Fruit fly (Drosophila melanogaster) whole organism, embryonic: ENCODE results near the gene DEF8.
A peak's percentile ranks its signal among the peaks of the same experiment; 100 is the strongest.

Source experiments
- Bgb ChIP-seq: fragments of 200-800 bp; sonication (Bioruptor generic); IDR thresholded peaks from 2 replicates; pipeline ENCODE4 v1.3.6; 2022; ENCODE audit warnings: missing biosample characterization, missing genetic modification characterization; ENCODE audit not compliant: partially characterized antibody
- Bteb2 ChIP-seq: fragments of 200-800 bp; sonication (Bioruptor generic); optimal IDR thresholded peaks from 2 replicates; lab custom pipeline; 2016; ENCODE audit warnings: missing biosample characterization, missing genetic modification characterization
- CG10431 ChIP-seq: fragments of 200-800 bp; sonication (Bioruptor generic); optimal IDR thresholded peaks from 3 replicates; lab custom pipeline; 2018; ENCODE audit warnings: missing biosample characterization, mild to moderate bottlenecking, missing genetic modification characterization
- CG11247 ChIP-seq: fragments of 200-800 bp; sonication (Bioruptor generic); IDR thresholded peaks from 2 replicates; pipeline ENCODE4 v1.3.6; 2022; ENCODE audit warnings: missing biosample characterization, missing genetic modification characterization
- CG13296 ChIP-seq: fragments of 200-800 bp; sonication (Bioruptor generic); optimal IDR thresholded peaks from 3 replicates; lab custom pipeline; 2018; ENCODE audit warnings: missing biosample characterization, mild to moderate bottlenecking, missing genetic modification characterization
- CG1603 ChIP-seq: fragments of 200-800 bp; sonication (Bioruptor generic); optimal IDR thresholded peaks from 2 replicates; lab custom pipeline; 2019; ENCODE audit warnings: missing biosample characterization, mild to moderate bottlenecking, missing genetic modification characterization, moderate library complexity
- CG17612 ChIP-seq: fragments of 200-800 bp; sonication (Bioruptor generic); IDR thresholded peaks from 2 replicates; pipeline ENCODE4 v1.3.6; 2022; ENCODE audit warnings: missing biosample characterization, missing genetic modification characterization
- CG17802 ChIP-seq: fragments of 200-800 bp; sonication (Bioruptor generic); optimal IDR thresholded peaks from 2 replicates; lab custom pipeline; 2018; ENCODE audit warnings: missing biosample characterization, mild to moderate bottlenecking, missing genetic modification characterization, moderate library complexity
- CG17829 ChIP-seq: fragments of 200-800 bp; optimal IDR thresholded peaks from 2 replicates; lab custom pipeline; 2019; ENCODE audit warnings: missing biosample characterization, mild to moderate bottlenecking, missing genetic modification characterization, moderate library complexity
- CG2129 ChIP-seq: fragments of 200-800 bp; sonication (Bioruptor generic); IDR thresholded peaks from 2 replicates; pipeline ENCODE4 v1.3.6; 2022; ENCODE audit warnings: missing biosample characterization, missing genetic modification characterization; ENCODE audit not compliant: partially characterized antibody
- CG32767 ChIP-seq: fragments of 200-800 bp; sonication (Bioruptor generic); IDR thresholded peaks from 2 replicates; pipeline ENCODE4 v1.3.6; 2022; ENCODE audit warnings: missing biosample characterization, missing genetic modification characterization
- CG34224 ChIP-seq: fragments of 200-800 bp; sonication (Bioruptor generic); IDR thresholded peaks from 3 replicates; pipeline ENCODE4 v1.3.6; 2022; ENCODE audit warnings: missing biosample characterization, missing genetic modification characterization; ENCODE audit not compliant: partially characterized antibody
- CG4617 ChIP-seq: fragments of 200-800 bp; sonication (Bioruptor generic); optimal IDR thresholded peaks from 3 replicates; lab custom pipeline; 2016; ENCODE audit warnings: missing biosample characterization, missing genetic modification characterization, borderline replicate concordance
- CG6175 ChIP-seq: fragments of 200-800 bp; sonication (Bioruptor generic); IDR thresholded peaks from 3 replicates; pipeline ENCODE4 v1.3.6; 2022; ENCODE audit warnings: missing biosample characterization, missing genetic modification characterization
- CG6272 ChIP-seq: fragments of 200-800 bp; sonication (Bioruptor generic); IDR thresholded peaks from 2 replicates; pipeline ENCODE4 v1.3.6; 2022; ENCODE audit warnings: missing biosample characterization, missing genetic modification characterization
- CG6683 ChIP-seq: fragments of 200-800 bp; sonication (Bioruptor generic); optimal IDR thresholded peaks from 2 replicates; lab custom pipeline; 2017; ENCODE audit warnings: missing biosample characterization, mild to moderate bottlenecking, missing genetic modification characterization, missing genetic modification reagents
- CG7357 ChIP-seq: fragments of 200-800 bp; sonication (Bioruptor generic); IDR thresholded peaks from 3 replicates; pipeline ENCODE4 v1.3.6; 2022; ENCODE audit warnings: missing biosample characterization, missing genetic modification characterization
- Dad ChIP-seq: fragments of 200-800 bp; sonication (Bioruptor generic); optimal IDR thresholded peaks from 3 replicates; lab custom pipeline; 2016; ENCODE audit warnings: missing biosample characterization, missing genetic modification characterization
- Dfd ChIP-seq, 2 experiments: fragments of >200 bp; optimal IDR thresholded peaks; 2 replicates each; lab custom pipeline; 2017; ENCODE audit warnings: missing biosample characterization in 2 of 2, missing genetic modification characterization in 2 of 2
- Drgx ChIP-seq: fragments of 200-800 bp; sonication (Bioruptor generic); IDR thresholded peaks from 2 replicates; pipeline ENCODE4 v1.3.6; 2022; ENCODE audit warnings: missing biosample characterization, missing genetic modification characterization
- Ets65A ChIP-seq: fragments of 200-800 bp; sonication (Bioruptor generic); peaks from one replicate; lab custom pipeline; 2016; ENCODE audit warnings: missing biosample characterization, missing genetic modification characterization
- Jarid2 ChIP-seq: fragments of 200-800 bp; sonication (Bioruptor generic); optimal IDR thresholded peaks from 3 replicates; lab custom pipeline; 2017; ENCODE audit warnings: mild to moderate bottlenecking, missing biosample characterization, missing genetic modification reagents, missing genetic modification characterization
- Med ChIP-seq: fragments of 200-800 bp; sonication (Bioruptor generic); peaks from one replicate; lab custom pipeline; 2016; ENCODE audit warnings: missing biosample characterization, missing genetic modification characterization, mild to moderate bottlenecking, inconsistent platforms, moderate library complexity
- NK7.1 ChIP-seq: fragments of 200-800 bp; sonication (Bioruptor generic); optimal IDR thresholded peaks from 3 replicates; lab custom pipeline; 2016; ENCODE audit warnings: missing biosample characterization, missing genetic modification characterization
- Side ChIP-seq: fragments of 200-800 bp; sonication (Bioruptor generic); optimal IDR thresholded peaks from 2 replicates; lab custom pipeline; 2016; ENCODE audit warnings: missing biosample characterization, missing genetic modification characterization
- Sry-δ ChIP-seq: fragments of 200-800 bp; sonication (Bioruptor generic); optimal IDR thresholded peaks from 2 replicates; lab custom pipeline; 2016; ENCODE audit warnings: missing biosample characterization, missing genetic modification characterization
- aop ChIP-seq: fragments of 200-800 bp; sonication (Bioruptor generic); IDR thresholded peaks from 2 replicates; pipeline ENCODE4 v1.3.6; 2022; ENCODE audit warnings: missing biosample characterization, missing genetic modification characterization
- bcd ChIP-seq: fragments of 200-800 bp; sonication (Bioruptor generic); optimal IDR thresholded peaks from 2 replicates; lab custom pipeline; 2017; ENCODE audit warnings: missing biosample characterization, mild to moderate bottlenecking, missing genetic modification characterization
- crp ChIP-seq, 2 experiments: fragments of 200-800 bp; sonication (Bioruptor generic); optimal IDR thresholded peaks; 2 replicates in 1 of 2; 3 replicates in 1 of 2; lab custom pipeline; 2017; ENCODE audit warnings: missing biosample characterization in 2 of 2, missing genetic modification characterization in 2 of 2, mild to moderate bottlenecking in 1 of 2, moderate library complexity in 1 of 2
- dati ChIP-seq: fragments of 200-800 bp; sonication (Bioruptor generic); IDR thresholded peaks from 2 replicates; pipeline ENCODE4 v1.3.6; 2022; ENCODE audit warnings: missing biosample characterization, missing genetic modification characterization
- dysf ChIP-seq: fragments of 200-800 bp; sonication (Bioruptor generic); IDR thresholded peaks from 3 replicates; pipeline ENCODE4 v1.3.6; 2022; ENCODE audit warnings: missing biosample characterization, missing genetic modification characterization
- ems ChIP-seq: fragments of 200-800 bp; sonication (Bioruptor generic); optimal IDR thresholded peaks from 3 replicates; lab custom pipeline; 2016; ENCODE audit warnings: missing biosample characterization, missing genetic modification characterization
- gcm ChIP-seq: fragments of 200-800 bp; sonication (Bioruptor generic); optimal IDR thresholded peaks from 2 replicates; lab custom pipeline; 2019; ENCODE audit warnings: missing biosample characterization, mild to moderate bottlenecking, missing genetic modification characterization, moderate library complexity
- gem ChIP-seq: fragments of 200-800 bp; sonication (Bioruptor generic); optimal IDR thresholded peaks from 2 replicates; lab custom pipeline; 2019; ENCODE audit warnings: missing biosample characterization, mild to moderate bottlenecking, missing genetic modification characterization, moderate library complexity
- gsb-n ChIP-seq: fragments of 200-800 bp; sonication (Bioruptor generic); optimal IDR thresholded peaks from 3 replicates; lab custom pipeline; 2018; ENCODE audit warnings: missing biosample characterization, mild to moderate bottlenecking, missing genetic modification characterization
- hth ChIP-seq: fragments of >200 bp; optimal IDR thresholded peaks from 2 replicates; lab custom pipeline; 2017; ENCODE audit warnings: inconsistent platforms
- klu ChIP-seq: fragments of 200-800 bp; sonication (Bioruptor generic); IDR thresholded peaks from 2 replicates; pipeline ENCODE4 v1.3.6; 2022; ENCODE audit warnings: missing biosample characterization, missing genetic modification characterization
- lov ChIP-seq, 2 experiments: fragments of 200-800 bp in 1 of 2; fragments of >200 bp in 1 of 2; sonication (Bioruptor generic) in 1 of 2; IDR thresholded peaks in 1 of 2; optimal IDR thresholded peaks in 1 of 2; 2 replicates in 1 of 2; 3 replicates in 1 of 2; pipeline versions ENCODE4 v1.3.6 to Lab custom; 2017 to 2022; ENCODE audit warnings: missing biosample characterization in 1 of 2, missing genetic modification characterization in 1 of 2
- mld ChIP-seq: fragments of 200-800 bp; sonication (Bioruptor generic); IDR thresholded peaks from 3 replicates; pipeline ENCODE4 v1.3.6; 2022; ENCODE audit warnings: missing biosample characterization, missing genetic modification characterization; ENCODE audit not compliant: partially characterized antibody
- nerfin-2 ChIP-seq: fragments of 200-800 bp; sonication (Bioruptor generic); IDR thresholded peaks from 2 replicates; pipeline ENCODE4 v1.3.6; 2022; ENCODE audit warnings: missing biosample characterization, missing genetic modification characterization; ENCODE audit not compliant: partially characterized antibody
- nmo ChIP-seq: fragments of 200-800 bp; sonication (Bioruptor generic); optimal IDR thresholded peaks from 2 replicates; lab custom pipeline; 2018; ENCODE audit warnings: missing biosample characterization, mild to moderate bottlenecking, missing genetic modification characterization, moderate library complexity
- sens ChIP-seq: fragments of 200-800 bp; sonication (Bioruptor generic); peaks from one replicate; lab custom pipeline; 2016; ENCODE audit warnings: missing biosample characterization, missing genetic modification characterization
- slp2 ChIP-seq: fragments of 200-800 bp; sonication (Bioruptor generic); optimal IDR thresholded peaks from 2 replicates; lab custom pipeline; 2016; ENCODE audit warnings: missing biosample characterization, missing genetic modification characterization
- sob ChIP-seq: fragments of 200-800 bp; sonication (Bioruptor generic); IDR thresholded peaks from 2 replicates; pipeline ENCODE4 v1.3.6; 2022; ENCODE audit warnings: missing biosample characterization, missing genetic modification characterization
- unpg ChIP-seq: fragments of 200-800 bp; sonication (Bioruptor generic); optimal IDR thresholded peaks from 3 replicates; lab custom pipeline; 2018; ENCODE audit warnings: missing biosample characterization, mild to moderate bottlenecking, missing genetic modification characterization, moderate library complexity
- usp ChIP-seq: fragments of >200 bp; optimal IDR thresholded peaks from 2 replicates; lab custom pipeline; 2017; ENCODE audit warnings: missing biosample characterization, missing genetic modification characterization
- wdn ChIP-seq: fragments of 200-800 bp; sonication (Bioruptor generic); IDR thresholded peaks from 2 replicates; pipeline ENCODE4 v1.3.6; 2022; ENCODE audit warnings: missing biosample characterization, missing genetic modification characterization
- zfh1 ChIP-seq: fragments of 200-800 bp; sonication (Bioruptor generic); IDR thresholded peaks from 3 replicates; pipeline ENCODE4 v1.3.6; 2022; ENCODE audit warnings: missing biosample characterization, missing genetic modification characterization
- zfh2 ChIP-seq: fragments of 200-800 bp; sonication (Bioruptor generic); optimal IDR thresholded peaks from 2 replicates; lab custom pipeline; 2016; ENCODE audit warnings: missing biosample characterization, missing genetic modification characterization

The DEF8 gene

DNA sequence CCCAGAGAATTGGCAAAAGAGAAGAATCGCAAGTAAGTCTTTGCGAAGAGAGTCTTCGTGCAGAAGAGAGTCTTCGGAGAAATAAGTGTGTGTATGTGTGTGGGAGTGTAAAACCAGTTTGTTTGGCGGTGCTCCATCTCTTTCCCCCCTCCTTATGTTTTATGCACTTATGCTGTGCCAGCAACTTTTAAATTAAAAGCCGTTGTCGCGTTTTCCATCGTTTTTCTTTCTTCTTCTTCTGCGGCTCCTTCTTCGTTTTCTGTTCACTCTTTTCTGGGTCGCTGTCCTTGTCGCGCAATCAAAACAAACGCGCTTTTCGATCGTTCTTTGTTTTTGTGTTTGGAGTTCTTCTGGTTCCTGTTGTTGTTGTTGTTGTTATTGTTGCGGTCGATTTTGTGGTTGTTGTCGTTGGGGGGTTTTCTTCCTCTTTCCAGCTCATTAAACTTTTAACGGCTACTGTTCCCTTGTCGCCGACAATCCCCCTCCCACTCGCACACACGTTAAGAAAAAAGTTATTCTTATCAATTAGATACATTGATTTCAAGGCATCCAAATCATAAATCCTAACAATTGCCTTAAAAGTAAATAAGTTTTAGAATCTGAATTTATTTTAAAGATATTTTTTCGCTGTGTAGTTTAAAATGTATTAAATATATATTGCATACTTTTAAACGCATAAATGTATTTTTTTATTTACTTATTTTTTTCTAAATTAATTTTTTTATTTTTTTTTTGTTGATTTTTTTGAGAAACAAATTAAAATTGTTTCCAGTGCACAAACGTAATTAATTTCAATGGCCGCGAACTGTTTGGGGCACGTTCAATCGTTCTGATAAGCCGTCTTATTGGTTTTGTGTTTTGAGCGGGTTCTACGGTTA lies 20.6 kb upstream of the DEF8 start (continued):
- TF ChIP-seq Jarid2 (peak; percentile 9), CG6683 (GFP tag; lab: Kevin White, UChicago) (peak; percentile 71), CG13296 (GFP tag; lab: Kevin White, UChicago) (peak; percentile 71), CG11247 (GFP tag; lab: Robert Waterston, UW) (no peak; the same call in 1 of the 2 replicates), CG17802 (tag; lab: Kevin White, UChicago) (peak; percentile 41), bcd (GFP tag; lab: Kevin White, UChicago) (peak; percentile 73), gsb-n (tag; lab: Kevin White, UChicago) (peak; percentile 88), dati (GFP tag; lab: Robert Waterston, UW) (no peak), CG17612 (GFP tag; lab: Robert Waterston, UW) (no peak), Bteb2 (GFP tag; lab: Kevin White, UChicago) (peak; percentile 12), Side (GFP tag; lab: Kevin White, UChicago) (no peak), dysf (GFP tag; lab: Robert Waterston, UW) (peak; percentile 85), crp (GFP tag; optimal IDR thresholded peaks at IDR 0.05; lab: Kevin White, UChicago) (peak in 1 of 2 experiments; percentile 3), Bgb (GFP tag; lab: Robert Waterston, UW) (no peak), CG6272 (no peak), zfh1 (GFP tag; lab: Robert Waterston, UW) (peak; percentile 61; the same call in 2 of the 3 replicates), sob (GFP tag; lab: Robert Waterston, UW) (peak; percentile 52), usp (GFP tag; lab: Kevin White, UChicago) (no peak), nerfin-2 (GFP tag; lab: Robert Waterston, UW) (no peak), Dad (GFP tag; lab: Kevin White, UChicago) (no peak), Sry-δ (GFP tag; lab: Kevin White, UChicago) (no peak), ems (peak; percentile 59), gem (tag; lab: Kevin White, UChicago) (peak; percentile 94), gcm (GFP tag; lab: Kevin White, UChicago) (peak; percentile 88), hth (lab: Kevin White, UChicago) (no peak), NK7.1 (GFP tag; lab: Kevin White, UChicago) (no peak), CG1603 (peak; percentile 21), mld (GFP tag; lab: Robert Waterston, UW) (no peak), CG4617 (no peak)

DNA sequence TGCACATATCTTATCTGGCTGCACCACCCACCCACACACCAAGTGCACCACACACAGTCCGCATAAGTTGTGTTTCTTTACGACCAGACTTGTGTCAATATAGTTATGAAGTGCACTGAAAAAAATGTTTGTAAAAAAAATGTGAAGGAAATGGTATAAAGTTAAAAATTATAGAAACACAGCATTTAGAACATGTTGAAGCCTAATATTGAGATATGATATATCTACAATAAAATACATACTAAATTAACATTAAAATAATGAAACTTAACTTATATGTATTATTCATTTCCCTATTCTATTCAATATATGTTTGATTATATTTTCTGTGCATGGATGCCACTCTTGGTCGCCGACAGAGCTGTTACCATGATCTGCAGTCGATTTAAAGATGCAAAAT lies 19.0 kb upstream of the DEF8 start:
- TF ChIP-seq lov (optimal IDR thresholded peaks at IDR 0.05; lab: Kevin White, UChicago) (no peak), lov (GFP tag; IDR thresholded peaks at IDR 0.05; lab: Robert Waterston, UW) (0 out of 3 replicates have a peak, but pooled peaks have one; percentile 8), klu (GFP tag; lab: Robert Waterston, UW) (no peak), Dfd (GFP tag; optimal IDR thresholded peaks at IDR 0.05; lab: Kevin White, UChicago) (no peak), CG34224 (no peak), aop (GFP tag; lab: Robert Waterston, UW) (no peak), Med (peak; percentile 14), gem (tag; lab: Kevin White, UChicago) (no peak), CG17829 (tag; lab: Kevin White, UChicago) (no peak), wdn (GFP tag; lab: Robert Waterston, UW) (no peak), unpg (GFP tag; lab: Kevin White, UChicago) (no peak), CG7357 (no peak), zfh2 (no peak), Drgx (GFP tag; lab: Robert Waterston, UW) (0 out of 2 replicates have a peak, but pooled peaks have one; percentile 35), CG10431 (no peak), CG1603 (no peak), CG2129 (GFP tag; lab: Robert Waterston, UW) (no peak), CG6175 (GFP tag; lab: Robert Waterston, UW) (no peak), slp2 (GFP tag; lab: Kevin White, UChicago) (no peak), nmo (no peak), sens (peak; percentile 22), Ets65A (GFP tag; lab: Kevin White, UChicago) (peak; percentile 40), CG32767 (no peak)
